Worm (Caenorhabditis elegans) whole organism, early embryonic: ENCODE measurements around the gene F18A11.2.

Experiments
- ama-1 ChIP-seq: fragments of 150-350 bp; optimal IDR thresholded peaks from 2 replicates; lab custom pipeline; 2014
- tbx-11 ChIP-seq: fragments of 200-800 bp; sonication (Bioruptor generic); IDR thresholded peaks from 2 replicates; pipeline ENCODE4 v1.3.6; 2022; ENCODE audit warnings: missing genetic modification characterization, missing compliant biosample characterization

DNA sequence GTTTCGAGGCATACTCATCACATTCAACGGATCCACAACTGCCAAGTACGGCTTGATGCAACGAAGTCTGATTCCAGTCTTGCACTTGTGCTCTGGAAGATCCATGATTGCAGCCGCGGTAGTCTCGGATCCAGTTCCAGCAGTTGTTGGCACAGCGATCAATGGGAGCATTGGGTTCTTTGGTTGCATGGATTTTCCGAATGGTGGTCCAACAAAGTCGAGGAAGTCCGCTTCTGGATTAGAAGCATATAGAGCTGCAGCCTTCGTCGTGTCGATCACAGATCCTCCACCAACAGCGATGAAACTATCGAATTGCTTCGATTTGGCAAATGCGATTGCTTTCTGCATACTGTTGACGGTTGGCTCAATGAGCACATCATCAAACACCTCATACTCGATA, 36.2 kb upstream of the F18A11.2 start:
- TF ChIP-seq ama-1 (no peak), tbx-11 (no peak)
